Fruit fly (Drosophila melanogaster) whole organism, embryonic: ENCODE results near the gene CG13876.

Experiments used
- Atf6 ChIP-seq: fragments of 200-800 bp; sonication (Bioruptor generic); IDR thresholded peaks from 2 replicates; pipeline ENCODE4 v1.3.6; 2022; ENCODE audit warnings: missing biosample characterization, missing genetic modification characterization
- B-H1 ChIP-seq: fragments of 200-800 bp; sonication (Bioruptor generic); IDR thresholded peaks from 3 replicates; pipeline ENCODE4 v1.3.6; 2022; ENCODE audit warnings: missing biosample characterization, missing genetic modification characterization
- CG10431 ChIP-seq: fragments of 200-800 bp; sonication (Bioruptor generic); optimal IDR thresholded peaks from 3 replicates; lab custom pipeline; 2018; ENCODE audit warnings: missing biosample characterization, mild to moderate bottlenecking, missing genetic modification characterization
- CG11093 ChIP-seq: fragments of 200-800 bp; sonication (Bioruptor generic); IDR thresholded peaks from 3 replicates; pipeline ENCODE4 v1.3.6; 2022; ENCODE audit warnings: missing biosample characterization, missing genetic modification characterization
- CG11456 ChIP-seq: fragments of 200-800 bp; sonication (Bioruptor generic); IDR thresholded peaks from 3 replicates; pipeline ENCODE4 v1.3.6; 2022; ENCODE audit warnings: missing biosample characterization, missing genetic modification characterization
- CG11695 ChIP-seq: fragments of 200-800 bp; sonication (Bioruptor generic); IDR thresholded peaks from 3 replicates; pipeline ENCODE4 v1.3.6; 2022; ENCODE audit warnings: missing biosample characterization, missing genetic modification characterization
- CG12071 ChIP-seq: fragments of 200-800 bp; sonication (Bioruptor generic); optimal IDR thresholded peaks from 3 replicates; lab custom pipeline; 2018; ENCODE audit warnings: missing biosample characterization, mild to moderate bottlenecking, missing genetic modification characterization
- CG12155 ChIP-seq: fragments of 200-800 bp; sonication (Bioruptor generic); optimal IDR thresholded peaks from 3 replicates; lab custom pipeline; 2016; ENCODE audit warnings: missing biosample characterization, missing genetic modification characterization
- CG14014 ChIP-seq: fragments of 200-800 bp; sonication (Bioruptor generic); IDR thresholded peaks from 2 replicates; pipeline ENCODE4 v1.3.6; 2022; ENCODE audit warnings: missing biosample characterization, missing genetic modification characterization
- CG1529 ChIP-seq: fragments of 200-800 bp; sonication (Bioruptor generic); optimal IDR thresholded peaks from 3 replicates; lab custom pipeline; 2018; ENCODE audit warnings: missing biosample characterization, missing genetic modification characterization
- CG15601 ChIP-seq: fragments of 200-800 bp; sonication (Bioruptor generic); optimal IDR thresholded peaks from 3 replicates; lab custom pipeline; 2019; ENCODE audit warnings: missing biosample characterization, mild to moderate bottlenecking, missing genetic modification characterization, moderate library complexity
- CG17385 ChIP-seq: fragments of 200-800 bp; sonication (Bioruptor generic); optimal IDR thresholded peaks from 3 replicates; lab custom pipeline; 2018; ENCODE audit warnings: missing biosample characterization, mild to moderate bottlenecking, missing genetic modification characterization
- CG17568 ChIP-seq: fragments of 200-800 bp; sonication (Bioruptor generic); optimal IDR thresholded peaks from 2 replicates; lab custom pipeline; 2018; ENCODE audit warnings: missing biosample characterization, mild to moderate bottlenecking, missing genetic modification characterization, moderate library complexity
- CG17612 ChIP-seq: fragments of 200-800 bp; sonication (Bioruptor generic); IDR thresholded peaks from 2 replicates; pipeline ENCODE4 v1.3.6; 2022; ENCODE audit warnings: missing biosample characterization, missing genetic modification characterization
- CG2129 ChIP-seq: fragments of 200-800 bp; sonication (Bioruptor generic); IDR thresholded peaks from 2 replicates; pipeline ENCODE4 v1.3.6; 2022; ENCODE audit warnings: missing biosample characterization, missing genetic modification characterization; ENCODE audit not compliant: partially characterized antibody
- CG3726 ChIP-seq: fragments of 200-800 bp; sonication (Bioruptor generic); IDR thresholded peaks from 3 replicates; pipeline ENCODE4, ENCODE4 v1.3.6; 2022; ENCODE audit warnings: missing biosample characterization, missing genetic modification characterization
- CG3847 ChIP-seq: fragments of 200-800 bp; sonication (Bioruptor generic); IDR thresholded peaks from 2 replicates; pipeline ENCODE4 v1.3.6; 2022; ENCODE audit warnings: missing biosample characterization, missing genetic modification characterization
- CG5953 ChIP-seq: fragments of 200-800 bp; sonication (Bioruptor generic); IDR thresholded peaks from 2 replicates; pipeline ENCODE4 v1.3.6; 2022; ENCODE audit warnings: missing biosample characterization, missing genetic modification characterization
- CG6175 ChIP-seq: fragments of 200-800 bp; sonication (Bioruptor generic); IDR thresholded peaks from 3 replicates; pipeline ENCODE4 v1.3.6; 2022; ENCODE audit warnings: missing biosample characterization, missing genetic modification characterization
- CG8765 ChIP-seq: fragments of 200-800 bp; sonication (Bioruptor generic); IDR thresholded peaks from 2 replicates; pipeline ENCODE4 v1.3.6; 2022; ENCODE audit warnings: missing biosample characterization, missing genetic modification characterization
- CG9876 ChIP-seq: fragments of 200-800 bp; sonication (Bioruptor generic); optimal IDR thresholded peaks from 2 replicates; lab custom pipeline; 2016; ENCODE audit warnings: missing biosample characterization, missing genetic modification characterization
- Fer2 ChIP-seq: fragments of 200-800 bp; sonication (Bioruptor generic); optimal IDR thresholded peaks from 2 replicates; lab custom pipeline; 2018; ENCODE audit warnings: missing biosample characterization, mild to moderate bottlenecking, missing genetic modification characterization, moderate library complexity
- Gsc ChIP-seq: fragments of 200-800 bp; sonication (Bioruptor generic); IDR thresholded peaks from 2 replicates; pipeline ENCODE4 v1.3.6; 2022; ENCODE audit warnings: missing biosample characterization, missing genetic modification characterization
- Hey ChIP-seq: fragments of 200-800 bp; sonication (Bioruptor generic); optimal IDR thresholded peaks from 3 replicates; lab custom pipeline; 2018; ENCODE audit warnings: missing biosample characterization, mild to moderate bottlenecking, missing genetic modification characterization
- HmgZ ChIP-seq: fragments of 200-800 bp; sonication (Bioruptor generic); optimal IDR thresholded peaks from 2 replicates; lab custom pipeline; 2018; ENCODE audit warnings: missing biosample characterization, mild to moderate bottlenecking, missing genetic modification characterization
- Hsf ChIP-seq: fragments of 200-800 bp; sonication (Bioruptor generic); optimal IDR thresholded peaks from 3 replicates; lab custom pipeline; 2016; ENCODE audit warnings: missing biosample characterization, missing genetic modification characterization
- Max ChIP-seq: fragments of 200-800 bp; sonication (Bioruptor generic); optimal IDR thresholded peaks from 2 replicates; lab custom pipeline; 2016; ENCODE audit warnings: missing biosample characterization, mild to moderate bottlenecking, missing genetic modification characterization
- Nf-YA ChIP-seq: fragments of 200-800 bp; sonication (Bioruptor generic); IDR thresholded peaks from 2 replicates; pipeline ENCODE4 v1.3.6; 2022; ENCODE audit warnings: missing biosample characterization, missing genetic modification characterization
- Opbp ChIP-seq: fragments of 200-800 bp; sonication (Bioruptor generic); IDR thresholded peaks from 3 replicates; pipeline ENCODE4 v1.3.6; 2022; ENCODE audit warnings: missing biosample characterization, missing genetic modification characterization; ENCODE audit not compliant: partially characterized antibody
- Rfx ChIP-seq: fragments of 200-800 bp; sonication (Bioruptor generic); IDR thresholded peaks from 2 replicates; pipeline ENCODE4 v1.3.6; 2022; ENCODE audit warnings: missing biosample characterization, missing genetic modification characterization
- Sry-δ ChIP-seq: fragments of 200-800 bp; sonication (Bioruptor generic); optimal IDR thresholded peaks from 2 replicates; lab custom pipeline; 2016; ENCODE audit warnings: missing biosample characterization, missing genetic modification characterization
- Stat92E ChIP-seq, 3 experiments: fragments of >200 bp in 2 of 3; fragments of 200-800 bp in 1 of 3; sonication (Bioruptor generic) in 1 of 3; optimal IDR thresholded peaks; 2 replicates each; lab custom pipeline; 2017 to 2019; ENCODE audit warnings: missing biosample characterization in 3 of 3, missing genetic modification characterization in 3 of 3, mild to moderate bottlenecking in 1 of 3, moderate library complexity in 1 of 3
- Xrp1 ChIP-seq: fragments of 200-800 bp; sonication (Bioruptor generic); IDR thresholded peaks from 2 replicates; pipeline ENCODE4 v1.3.6; 2022; ENCODE audit warnings: missing biosample characterization, missing genetic modification characterization
- YL-1 ChIP-seq: fragments of 200-800 bp; sonication (Bioruptor generic); optimal IDR thresholded peaks from 3 replicates; lab custom pipeline; 2017; ENCODE audit warnings: missing biosample characterization, mild to moderate bottlenecking, missing genetic modification characterization
- dati ChIP-seq: fragments of 200-800 bp; sonication (Bioruptor generic); IDR thresholded peaks from 2 replicates; pipeline ENCODE4 v1.3.6; 2022; ENCODE audit warnings: missing biosample characterization, missing genetic modification characterization
- dpn ChIP-seq, 2 experiments: fragments of 200-800 bp; sonication (Bioruptor generic); optimal IDR thresholded peaks; 3 replicates each; lab custom pipeline; 2016; ENCODE audit warnings: missing biosample characterization in 2 of 2, missing genetic modification characterization in 2 of 2
- dysf ChIP-seq: fragments of 200-800 bp; sonication (Bioruptor generic); IDR thresholded peaks from 3 replicates; pipeline ENCODE4 v1.3.6; 2022; ENCODE audit warnings: missing biosample characterization, missing genetic modification characterization
- gro ChIP-seq: fragments of 200-800 bp; sonication (Bioruptor generic); optimal IDR thresholded peaks from 2 replicates; lab custom pipeline; 2016; ENCODE audit warnings: missing biosample characterization, missing genetic modification characterization
- her ChIP-seq: fragments of 200-800 bp; sonication (Bioruptor generic); optimal IDR thresholded peaks from 2 replicates; lab custom pipeline; 2016; ENCODE audit warnings: missing biosample characterization, missing genetic modification characterization
- inv ChIP-seq: fragments of 200-800 bp; sonication (Bioruptor generic); IDR thresholded peaks from 2 replicates; pipeline ENCODE4 v1.3.6; 2022; ENCODE audit warnings: missing biosample characterization, missing genetic modification characterization; ENCODE audit not compliant: partially characterized antibody
- jumu ChIP-seq: fragments of 200-800 bp; sonication (Bioruptor generic); optimal IDR thresholded peaks from 3 replicates; lab custom pipeline; 2016; ENCODE audit warnings: missing biosample characterization, missing genetic modification characterization
- oc ChIP-seq: fragments of 200-800 bp; sonication (Bioruptor generic); optimal IDR thresholded peaks from 2 replicates; lab custom pipeline; 2018; ENCODE audit warnings: missing biosample characterization, mild to moderate bottlenecking, missing genetic modification characterization, moderate library complexity
- prd ChIP-seq, 3 experiments: fragments of >200 bp in 2 of 3; fragments of 200-800 bp in 1 of 3; sonication (Bioruptor generic) in 1 of 3; optimal IDR thresholded peaks in 2 of 3; IDR thresholded peaks in 1 of 3; 2 replicates in 2 of 3; 3 replicates in 1 of 3; pipeline versions ENCODE4 v1.3.6 to Lab custom; 2017 to 2022; ENCODE audit warnings: missing biosample characterization in 1 of 3, missing genetic modification characterization in 1 of 3
- salm ChIP-seq: fragments of 200-800 bp; sonication (Bioruptor generic); optimal IDR thresholded peaks from 2 replicates; lab custom pipeline; 2018; ENCODE audit warnings: missing biosample characterization, mild to moderate bottlenecking, missing genetic modification characterization
- scrt ChIP-seq: fragments of 200-800 bp; sonication (Bioruptor generic); optimal IDR thresholded peaks from 2 replicates; lab custom pipeline; 2018; ENCODE audit warnings: missing biosample characterization, mild to moderate bottlenecking, missing genetic modification characterization, moderate library complexity
- seq ChIP-seq: fragments of 200-800 bp; sonication (Bioruptor generic); IDR thresholded peaks from 2 replicates; pipeline ENCODE4 v1.3.6; 2022; ENCODE audit warnings: missing biosample characterization, missing genetic modification characterization
- stwl ChIP-seq: fragments of 200-800 bp; sonication (Bioruptor generic); optimal IDR thresholded peaks from 3 replicates; lab custom pipeline; 2018; ENCODE audit warnings: missing biosample characterization, mild to moderate bottlenecking, missing genetic modification characterization, moderate library complexity
- tio ChIP-seq: fragments of 200-800 bp; sonication (Bioruptor generic); optimal IDR thresholded peaks from 2 replicates; lab custom pipeline; 2017; ENCODE audit warnings: missing biosample characterization, missing genetic modification characterization, inconsistent platforms
- vvl ChIP-seq: fragments of 200-800 bp; sonication (Bioruptor generic); IDR thresholded peaks from 2 replicates; pipeline ENCODE4 v1.3.6; 2022; ENCODE audit warnings: missing biosample characterization, missing genetic modification characterization
- wek ChIP-seq: fragments of 200-800 bp; sonication (Bioruptor generic); optimal IDR thresholded peaks from 3 replicates; lab custom pipeline; 2018; ENCODE audit warnings: missing biosample characterization, mild to moderate bottlenecking, missing genetic modification characterization, moderate library complexity

Gene CG13876

dm6 chr3L:184251-184650 is 21.7 kb upstream of the CG13876 start, which contains the start of the genes CG34140, Mkp and Mtch (continued):
- TF ChIP-seq CG6175 (GFP tag; lab: Robert Waterston, UW) (peak; percentile 63; the same call in 1 of the 3 replicates), Hey (tag; lab: Kevin White, UChicago) (no peak), CG11695 (GFP tag; lab: Robert Waterston, UW) (peak; percentile 80), CG10431 (GFP tag; lab: Kevin White, UChicago) (peak; percentile 85), Stat92E (GFP tag; optimal IDR thresholded peaks at IDR 0.05; lab: Kevin White, UChicago) (peak in 1 of 3 experiments; percentile 76), stwl (peak; percentile 67), prd (optimal IDR thresholded peaks at IDR 0.05; lab: Kevin White, UChicago) (no peak), prd (GFP tag; IDR thresholded peaks at IDR 0.05; lab: Robert Waterston, UW) (peak; percentile 92), gro (no peak), Fer2 (tag; lab: Kevin White, UChicago) (peak; percentile 64), dpn (GFP tag; optimal IDR thresholded peaks at IDR 0.05; lab: Kevin White, UChicago) (peak; percentile 91), Rfx (peak; percentile 87), CG15601 (peak; percentile 79), CG12155 (GFP tag; lab: Kevin White, UChicago) (peak; percentile 86), CG2129 (GFP tag; lab: Robert Waterston, UW) (peak; percentile 97), CG12071 (GFP tag; lab: Kevin White, UChicago) (no peak), CG11456 (GFP tag; lab: Robert Waterston, UW) (peak; percentile 82), tio (no peak), HmgZ (tag; lab: Kevin White, UChicago) (peak; percentile 84), CG1529 (GFP tag; lab: Kevin White, UChicago) (no peak), CG8765 (GFP tag; lab: Robert Waterston, UW) (peak; percentile 58; the same call in 1 of the 2 replicates), dysf (GFP tag; lab: Robert Waterston, UW) (peak; percentile 76), oc (no peak), Gsc (GFP tag; lab: Robert Waterston, UW) (no peak), Xrp1 (GFP tag; lab: Robert Waterston, UW) (peak; percentile 90), CG11093 (GFP tag; lab: Robert Waterston, UW) (peak; percentile 33; the same call in 1 of the 3 replicates), B-H1 (no peak; the same call in 2 of the 3 replicates), CG14014 (peak; percentile 77), Sry-δ (GFP tag; lab: Kevin White, UChicago) (peak; percentile 99), CG5953 (no peak), CG3726 (GFP tag; lab: Robert Waterston, UW) (0 out of 3 replicates have a peak, but pooled peaks have one; percentile 25), dati (GFP tag; lab: Robert Waterston, UW) (no peak), vvl (GFP tag; lab: Robert Waterston, UW) (peak; percentile 85), CG3847 (GFP tag; lab: Robert Waterston, UW) (peak; percentile 88), inv (peak; percentile 91), CG17568 (no peak), seq (GFP tag; lab: Robert Waterston, UW) (peak; percentile 48; the same call in 1 of the 2 replicates), salm (peak; percentile 68), CG17385 (GFP tag; lab: Kevin White, UChicago) (peak; percentile 74), Max (GFP tag; lab: Kevin White, UChicago) (peak; percentile 88), CG9876 (GFP tag; lab: Kevin White, UChicago) (peak; percentile 67), Opbp (peak; percentile 82), Nf-YA (GFP tag; lab: Robert Waterston, UW) (no peak), Hsf (GFP tag; lab: Kevin White, UChicago) (peak; percentile 89), her (GFP tag; lab: Kevin White, UChicago) (peak; percentile 79), YL-1 (peak; percentile 98), Atf6 (GFP tag; lab: Robert Waterston, UW) (peak; percentile 78), wek (GFP tag; lab: Kevin White, UChicago) (peak; percentile 48), CG17612 (GFP tag; lab: Robert Waterston, UW) (no peak), scrt (GFP tag; lab: Kevin White, UChicago) (no peak), jumu (GFP tag; lab: Kevin White, UChicago) (peak; percentile 91)
